Fruit fly (Drosophila melanogaster): ENCODE results near the gene X11L.

The X11L gene

DNA sequence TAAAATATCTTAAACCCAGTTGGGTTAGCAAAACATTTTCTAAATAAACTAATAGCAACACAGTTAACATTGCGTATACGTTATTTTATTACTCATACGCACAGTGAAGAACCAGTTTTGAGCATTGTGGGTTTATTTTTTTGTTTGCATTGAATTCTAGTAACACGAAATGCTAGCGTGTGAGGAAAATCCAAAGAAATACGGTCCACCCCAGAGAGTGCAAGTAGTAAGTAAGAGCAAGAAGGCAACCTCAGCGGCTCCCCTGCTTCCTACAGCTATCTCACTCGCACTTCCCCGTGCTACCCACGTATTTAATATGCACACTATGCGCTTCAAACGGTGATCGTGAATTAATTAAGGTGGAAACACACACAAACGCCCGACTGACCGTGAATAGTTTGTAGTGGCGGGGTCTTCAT lies 25.6 kb downstream of the X11L start (continued):
- no peak for TF ChIP-seq pfk (GFP tag; optimal IDR thresholded peaks at IDR 0.05)
- peak; percentile 40 for TF ChIP-seq CG11398 (GFP tag; optimal IDR thresholded peaks at IDR 0.05)
- TF ChIP-seq CG3407 (GFP tag; optimal IDR thresholded peaks at IDR 0.05) = peak; percentile 67
- peak; percentile 78 for TF ChIP-seq HLH3B (GFP tag; IDR thresholded peaks at IDR 0.05)
- TF ChIP-seq Six4 (GFP tag; optimal IDR thresholded peaks at IDR 0.05) = peak; percentile 72
- peak; percentile 89 for TF ChIP-seq her (GFP tag; optimal IDR thresholded peaks at IDR 0.05)
- peak; percentile 40; the same call in 1 of the 2 replicates for TF ChIP-seq rib (GFP tag; IDR thresholded peaks at IDR 0.05)
- peak; percentile 91 for TF ChIP-seq org-1 (GFP tag; optimal IDR thresholded peaks at IDR 0.05)
- TF ChIP-seq oc (tag; optimal IDR thresholded peaks at IDR 0.05) = peak; percentile 85
- 0 out of 2 replicates have a peak, but pooled peaks have one; percentile 47 for TF ChIP-seq dati (GFP tag; IDR thresholded peaks at IDR 0.05)
- TF ChIP-seq sd (tag; optimal IDR thresholded peaks at IDR 0.05) = peak; percentile 71
- TF ChIP-seq HmgZ (tag; optimal IDR thresholded peaks at IDR 0.05) = peak; percentile 91
- peak; percentile 57 for TF ChIP-seq Dad (GFP tag; optimal IDR thresholded peaks at IDR 0.05)
- peak; percentile 60 for TF ChIP-seq CG30020 (tag; optimal IDR thresholded peaks at IDR 0.05)
- TF ChIP-seq CG12236 (GFP tag; optimal IDR thresholded peaks at IDR 0.05) = peak; percentile 65
- peak; percentile 76 for TF ChIP-seq CG13775 (GFP tag; optimal IDR thresholded peaks at IDR 0.05)
- peak; percentile 50; the same call in 1 of the 2 replicates for TF ChIP-seq Poxn (GFP tag; IDR thresholded peaks at IDR 0.05)
- TF ChIP-seq CG15073 (GFP tag; optimal IDR thresholded peaks at IDR 0.05) = peak; percentile 37
- no peak for TF ChIP-seq gfzf (GFP tag; optimal IDR thresholded peaks at IDR 0.05)
- TF ChIP-seq dmrt99B (tag; optimal IDR thresholded peaks at IDR 0.05) = peak; percentile 93
- peak; percentile 81 for TF ChIP-seq gro (GFP tag; optimal IDR thresholded peaks at IDR 0.05)
- TF ChIP-seq Spps (tag; optimal IDR thresholded peaks at IDR 0.05) = peak; percentile 15
- TF ChIP-seq peb (GFP tag; IDR thresholded peaks at IDR 0.05) = peak; percentile 37; the same call in 1 of the 2 replicates
- TF ChIP-seq NFAT (GFP tag; IDR thresholded peaks at IDR 0.05) = peak; percentile 39; the same call in 1 of the 2 replicates
- peak; percentile 62 for TF ChIP-seq CG16815 (GFP tag; optimal IDR thresholded peaks at IDR 0.05)
- TF ChIP-seq Deaf1 (tag; optimal IDR thresholded peaks at IDR 0.05) = peak; percentile 68
- peak; percentile 52 for TF ChIP-seq CG17612 (GFP tag; IDR thresholded peaks at IDR 0.05)
- peak; percentile 65 for TF ChIP-seq CG12942 (GFP tag; optimal IDR thresholded peaks at IDR 0.05)
- TF ChIP-seq CG17802 (tag; optimal IDR thresholded peaks at IDR 0.05) = peak; percentile 47
- TF ChIP-seq Lpt (GFP tag; optimal IDR thresholded peaks at IDR 0.05) = no peak
- TF ChIP-seq Drgx (GFP tag; IDR thresholded peaks at IDR 0.05) = peak; percentile 93
- no peak for TF ChIP-seq inv (GFP tag; IDR thresholded peaks at IDR 0.05; ENCODE audit: partially characterized antibody)
- no peak for TF ChIP-seq CG7271 (tag; optimal IDR thresholded peaks at IDR 0.05)
- TF ChIP-seq CG7928 (GFP tag; optimal IDR thresholded peaks at IDR 0.05) = peak; percentile 48
- peak; percentile 82 for TF ChIP-seq D19A (tag; optimal IDR thresholded peaks at IDR 0.05)
- peak; percentile 88 for TF ChIP-seq CG4328 (GFP tag; optimal IDR thresholded peaks at IDR 0.05)
- TF ChIP-seq Mes4 (GFP tag; optimal IDR thresholded peaks at IDR 0.05) = peak; percentile 73
- TF ChIP-seq CG13296 (GFP tag; optimal IDR thresholded peaks at IDR 0.05) = peak; percentile 94
- peak; percentile 67 for TF ChIP-seq Nf-YB (GFP tag; optimal IDR thresholded peaks at IDR 0.05)
- peak; percentile 60 for TF ChIP-seq CG1602 (GFP tag; optimal IDR thresholded peaks at IDR 0.05)
- TF ChIP-seq CG14050 (GFP tag; IDR thresholded peaks at IDR 0.05) = peak; percentile 78
- TF ChIP-seq NK7.1 (GFP tag; optimal IDR thresholded peaks at IDR 0.05) = peak; percentile 83
- TF ChIP-seq dysf (GFP tag; IDR thresholded peaks at IDR 0.05) = peak; percentile 90
- TF ChIP-seq CG3838 (GFP tag; optimal IDR thresholded peaks at IDR 0.05) = peak; percentile 37
- TF ChIP-seq gt (GFP tag; IDR thresholded peaks at IDR 0.05) = no peak
- peak; percentile 88 for TF ChIP-seq CG7987 (GFP tag; optimal IDR thresholded peaks at IDR 0.05)
- TF ChIP-seq TFAM (GFP tag; optimal IDR thresholded peaks at IDR 0.05) = peak; percentile 13
- TF ChIP-seq hkb (optimal IDR thresholded peaks at IDR 0.05) = no peak
- peak; percentile 89 for TF ChIP-seq hkb (GFP tag; IDR thresholded peaks at IDR 0.05)
- peak; percentile 54; the same call in 1 of the 2 replicates for TF ChIP-seq ap (GFP tag; IDR thresholded peaks at IDR 0.05)
- peak; percentile 85 for TF ChIP-seq CG10543 (GFP tag; optimal IDR thresholded peaks at IDR 0.05)
- no peak for TF ChIP-seq Dfd (GFP tag; optimal IDR thresholded peaks at IDR 0.05)

Data from whole organism, embryonic.